Worm (Caenorhabditis elegans) whole organism, L1 larva: ENCODE data around the gene T19D12.2.

Experiments
- aly-2 ChIP-seq: fragments of 150-350 bp; optimal IDR thresholded peaks from 2 replicates; lab custom pipeline; 2014; ENCODE audit warnings: missing biosample characterization, missing genetic modification characterization
- ces-1 ChIP-seq: fragments of 150-350 bp; optimal IDR thresholded peaks from 2 replicates; lab custom pipeline; 2014; ENCODE audit warnings: missing biosample characterization, missing genetic modification reagents, missing genetic modification characterization
- dpl-1 ChIP-seq, 3 experiments: fragments of 150-350 bp in 2 of 3; sonication (generic microtip) in 1 of 3; optimal IDR thresholded peaks; 2 replicates each; lab custom pipeline; 2014 to 2017; ENCODE audit warnings: missing biosample characterization in 3 of 3, missing genetic modification characterization in 3 of 3, missing genetic modification reagents in 3 of 3
- egl-27 ChIP-seq, 2 experiments: fragments of 150-350 bp in 1 of 2; sonication (generic microtip); optimal IDR thresholded peaks; 3 replicates each; lab custom pipeline; 2017 to 2018; ENCODE audit warnings: missing biosample characterization in 2 of 2, missing genetic modification characterization in 2 of 2, missing genetic modification reagents in 2 of 2
- hpl-2 ChIP-seq: fragments of 150-350 bp; optimal IDR thresholded peaks from 2 replicates; lab custom pipeline; 2014; ENCODE audit warnings: missing biosample characterization, missing genetic modification reagents, missing genetic modification characterization
- lsy-2 ChIP-seq, 2 experiments: fragments of 150-350 bp; optimal IDR thresholded peaks; 2 replicates each; lab custom pipeline; 2014; ENCODE audit warnings: missing biosample characterization in 2 of 2, missing genetic modification characterization in 2 of 2
- nhr-237 ChIP-seq: fragments of 150-350 bp; optimal IDR thresholded peaks from 2 replicates; lab custom pipeline; 2014; ENCODE audit warnings: missing biosample characterization, missing genetic modification characterization
- snpc-4 ChIP-seq: fragments of 150-350 bp; optimal IDR thresholded peaks from 2 replicates; lab custom pipeline; 2014; ENCODE audit warnings: missing biosample characterization, missing genetic modification characterization
- unc-62 ChIP-seq: fragments of 150-350 bp; optimal IDR thresholded peaks from 2 replicates; lab custom pipeline; 2014; ENCODE audit warnings: missing biosample characterization, missing genetic modification reagents, missing genetic modification characterization
- zag-1 ChIP-seq: fragments of 150-350 bp; optimal IDR thresholded peaks from 2 replicates; lab custom pipeline; 2014; ENCODE audit warnings: missing biosample characterization, missing genetic modification characterization

- TF ChIP-seq hpl-2 (no peak), zag-1 (no peak), egl-27 (tag; optimal IDR thresholded peaks at IDR 0.05; lab: Kevin White, UChicago) (no peak), unc-62 (no peak), lsy-2 (tag; optimal IDR thresholded peaks at IDR 0.05; lab: Kevin White, UChicago) (no peak), dpl-1 (GFP tag; optimal IDR thresholded peaks at IDR 0.05; lab: Kevin White, UChicago) (no peak), ces-1 (no peak), aly-2 (tag; lab: Kevin White, UChicago) (no peak), nhr-237 (tag; lab: Kevin White, UChicago) (no peak), snpc-4 (tag; lab: Kevin White, UChicago) (no peak)
These were observed 45.7 kb upstream of the T19D12.2 start for ce11 chrII:6615232-6616029.
